Worm (Caenorhabditis elegans) whole organism, L1 larva: Measurements from ENCODE around the gene C17F4.12.
A peak's percentile ranks its signal among the peaks of the same experiment; 100 is the strongest.

Source experiments
- C04F5.9 ChIP-seq: sonication (generic microtip); optimal IDR thresholded peaks from 2 replicates; lab custom pipeline; 2016; ENCODE audit warnings: missing genetic modification characterization, missing compliant biosample characterization
- C16A3.4 ChIP-seq: fragments of 150-350 bp; optimal IDR thresholded peaks from 2 replicates; lab custom pipeline; 2014; ENCODE audit warnings: missing biosample characterization, missing genetic modification characterization
- alr-1 ChIP-seq: fragments of 200-800 bp; sonication (Bioruptor generic); optimal IDR thresholded peaks from 2 replicates; lab custom pipeline; 2018; ENCODE audit warnings: borderline replicate concordance, mild to moderate bottlenecking, missing genetic modification characterization, missing compliant biosample characterization
- blmp-1 ChIP-seq: fragments of 150-350 bp; optimal IDR thresholded peaks from 2 replicates; lab custom pipeline; 2014; ENCODE audit warnings: missing biosample characterization, missing genetic modification characterization
- ceh-63 ChIP-seq: fragments of 200-800 bp; sonication (Bioruptor generic); optimal IDR thresholded peaks from 2 replicates; lab custom pipeline; 2018; ENCODE audit warnings: mild to moderate bottlenecking, missing genetic modification characterization, missing compliant biosample characterization
- ces-1 ChIP-seq: fragments of 150-350 bp; optimal IDR thresholded peaks from 2 replicates; lab custom pipeline; 2014; ENCODE audit warnings: missing biosample characterization, missing genetic modification reagents, missing genetic modification characterization
- dpl-1 ChIP-seq, 3 experiments: fragments of 150-350 bp in 2 of 3; sonication (generic microtip) in 1 of 3; optimal IDR thresholded peaks; 2 replicates each; lab custom pipeline; 2014 to 2017; ENCODE audit warnings: missing biosample characterization in 3 of 3, missing genetic modification characterization in 3 of 3, missing genetic modification reagents in 3 of 3
- dsc-1 ChIP-seq: sonication (generic microtip); optimal IDR thresholded peaks from 2 replicates; lab custom pipeline; 2016; ENCODE audit warnings: mild to moderate bottlenecking, missing genetic modification characterization, missing compliant biosample characterization
- egl-13 ChIP-seq: sonication (generic microtip); optimal IDR thresholded peaks from 2 replicates; lab custom pipeline; 2016; ENCODE audit warnings: missing genotype, missing genetic modification reagents, missing genetic modification characterization, missing compliant biosample characterization
- elt-2 ChIP-seq: sonication (generic microtip); optimal IDR thresholded peaks from 2 replicates; lab custom pipeline; 2016; ENCODE audit warnings: missing genetic modification characterization, mild to moderate bottlenecking, inconsistent platforms, missing compliant biosample characterization, missing genetic modification reagents
- elt-3 ChIP-seq, 6 experiments: fragments of 150-350 bp in 1 of 6; sonication (generic microtip); optimal IDR thresholded peaks; 2 replicates each; lab custom pipeline; 2017 to 2018; ENCODE audit warnings: missing biosample characterization in 6 of 6, missing genetic modification characterization in 6 of 6, inconsistent platforms in 1 of 6
- ets-5 ChIP-seq: fragments of 200-800 bp; sonication (Bioruptor generic); IDR thresholded peaks from 2 replicates; pipeline ENCODE4 v1.3.6; 2022; ENCODE audit warnings: missing genetic modification characterization, missing compliant biosample characterization
- fkh-10 ChIP-seq: sonication (generic microtip); optimal IDR thresholded peaks from 2 replicates; lab custom pipeline; 2017; ENCODE audit warnings: missing biosample characterization, missing genetic modification reagents, missing genetic modification characterization
- fkh-4 ChIP-seq: sonication (generic microtip); optimal IDR thresholded peaks from 2 replicates; lab custom pipeline; 2016; ENCODE audit warnings: missing compliant biosample characterization, missing genetic modification characterization, borderline replicate concordance
- hpl-2 ChIP-seq: fragments of 150-350 bp; optimal IDR thresholded peaks from 2 replicates; lab custom pipeline; 2014; ENCODE audit warnings: missing biosample characterization, missing genetic modification reagents, missing genetic modification characterization
- jun-1 ChIP-seq: fragments of 150-350 bp; optimal IDR thresholded peaks from 2 replicates; lab custom pipeline; 2014; ENCODE audit warnings: missing biosample characterization, missing genetic modification reagents, missing genetic modification characterization
- lin-13 ChIP-seq: fragments of 150-350 bp; optimal IDR thresholded peaks from 2 replicates; lab custom pipeline; 2014; ENCODE audit warnings: missing biosample characterization, missing genetic modification reagents, missing genetic modification characterization
- lin-14 ChIP-seq: fragments of 200-800 bp; sonication (Bioruptor generic); optimal IDR thresholded peaks from 2 replicates; lab custom pipeline; 2018; ENCODE audit warnings: mild to moderate bottlenecking, missing genetic modification characterization, moderate library complexity, missing compliant biosample characterization
- lin-35 ChIP-seq, 2 experiments: fragments of 150-350 bp; optimal IDR thresholded peaks; 2 replicates each; lab custom pipeline; 2014; ENCODE audit warnings: missing biosample characterization in 2 of 2, missing genetic modification characterization in 2 of 2, missing genetic modification reagents in 2 of 2
- mab-9 ChIP-seq: fragments of 200-800 bp; sonication (Bioruptor generic); IDR thresholded peaks from 2 replicates; pipeline ENCODE4 v1.3.6; 2022; ENCODE audit warnings: missing genetic modification reagents, missing genetic modification characterization, missing compliant biosample characterization
- mep-1 ChIP-seq: fragments of 150-350 bp; optimal IDR thresholded peaks from 2 replicates; lab custom pipeline; 2014; ENCODE audit warnings: missing biosample characterization, missing genetic modification characterization
- nhr-237 ChIP-seq: fragments of 150-350 bp; optimal IDR thresholded peaks from 2 replicates; lab custom pipeline; 2014; ENCODE audit warnings: missing biosample characterization, missing genetic modification characterization
- nhr-71 ChIP-seq: sonication (generic microtip); optimal IDR thresholded peaks from 2 replicates; lab custom pipeline; 2016; ENCODE audit warnings: mild to moderate bottlenecking, missing genetic modification characterization, moderate library complexity, missing compliant biosample characterization
- nhr-85 ChIP-seq: sonication (generic microtip); peaks from one replicate; lab custom pipeline; 2016; ENCODE audit warnings: missing genetic modification characterization, inconsistent platforms, missing compliant biosample characterization
- nhr-90 ChIP-seq: sonication (generic microtip); optimal IDR thresholded peaks from 2 replicates; lab custom pipeline; 2016; ENCODE audit warnings: mild to moderate bottlenecking, missing genetic modification characterization, missing compliant biosample characterization; ENCODE audit not compliant: poor library complexity
- pax-3 ChIP-seq: fragments of 200-800 bp; sonication (Bioruptor generic); optimal IDR thresholded peaks from 2 replicates; lab custom pipeline; 2018; ENCODE audit warnings: mild to moderate bottlenecking, missing genetic modification characterization, moderate library complexity, missing compliant biosample characterization
- pqm-1 ChIP-seq: sonication (generic microtip); optimal IDR thresholded peaks from 3 replicates; lab custom pipeline; 2017; ENCODE audit warnings: missing biosample characterization, missing genetic modification characterization
- skn-1 ChIP-seq: fragments of 150-350 bp; optimal IDR thresholded peaks from 2 replicates; lab custom pipeline; 2014; ENCODE audit warnings: missing biosample characterization, missing genetic modification characterization
- snpc-4 ChIP-seq: fragments of 150-350 bp; optimal IDR thresholded peaks from 2 replicates; lab custom pipeline; 2014; ENCODE audit warnings: missing biosample characterization, missing genetic modification characterization
- snu-23 ChIP-seq: sonication (generic microtip); optimal IDR thresholded peaks from 2 replicates; lab custom pipeline; 2016; ENCODE audit warnings: missing genetic modification characterization, missing compliant biosample characterization
- sup-37 ChIP-seq: fragments of 200-800 bp; sonication (Bioruptor generic); optimal IDR thresholded peaks from 2 replicates; lab custom pipeline; 2018; ENCODE audit warnings: mild to moderate bottlenecking, missing genetic modification characterization, missing compliant biosample characterization
- tbx-2 ChIP-seq: sonication (generic microtip); optimal IDR thresholded peaks from 2 replicates; lab custom pipeline; 2016; ENCODE audit warnings: missing genetic modification characterization, missing compliant biosample characterization
- tlp-1 ChIP-seq: fragments of 150-350 bp; optimal IDR thresholded peaks from 2 replicates; lab custom pipeline; 2014; ENCODE audit warnings: missing biosample characterization, missing genetic modification characterization
- unc-130 ChIP-seq: fragments of 150-350 bp; optimal IDR thresholded peaks from 2 replicates; lab custom pipeline; 2017; ENCODE audit warnings: missing biosample characterization, missing genetic modification characterization, inconsistent platforms
- unc-30 ChIP-seq: sonication (generic microtip); optimal IDR thresholded peaks from 2 replicates; lab custom pipeline; 2017; ENCODE audit warnings: missing biosample characterization, missing genetic modification characterization

The C17F4.12 gene

ce11 chrII:3247556-3247955 is 3.6 kb upstream of the C17F4.12 start:
- TF ChIP-seq mep-1 (tag; lab: Kevin White, UChicago) (no peak), alr-1 (tag; lab: Kevin White, UChicago) (no peak), nhr-71 (no peak)

- TF ChIP-seq pqm-1 (tag; lab: Kevin White, UChicago) = peak; percentile 62
- TF ChIP-seq lin-35 (GFP tag; optimal IDR thresholded peaks at IDR 0.05; lab: Kevin White, UChicago) = peak in 1 of 2 experiments; percentile 34
- TF ChIP-seq C16A3.4 (tag; lab: Kevin White, UChicago) = no peak
- TF ChIP-seq mab-9 (GFP tag; lab: Robert Waterston, UW) = no peak
- no peak for TF ChIP-seq lin-13
- TF ChIP-seq elt-2 (tag; lab: Kevin White, UChicago) = peak; percentile 98
- TF ChIP-seq tlp-1 (tag; lab: Kevin White, UChicago) = peak; percentile 69
- peak; percentile 37 for TF ChIP-seq nhr-90 (tag; lab: Kevin White, UChicago)
- peak; percentile 38 for TF ChIP-seq jun-1 (tag; lab: Kevin White, UChicago)
- TF ChIP-seq ceh-63 = no peak
These were observed 1.9 kb upstream of the C17F4.12 start, which contains the start of gene C17F4.7 for ce11 chrII:3245836-3246235. TSS of gene C17F4.7 (minus strand) at chrII:3246015.

- TF ChIP-seq ets-5 (no peak), lin-14 (GFP tag; lab: Kevin White, UChicago) (no peak), C04F5.9 (tag; lab: Kevin White, UChicago) (no peak), dpl-1 (GFP tag; optimal IDR thresholded peaks at IDR 0.05; lab: Kevin White, UChicago) (no peak), nhr-237 (tag; lab: Kevin White, UChicago) (no peak), ces-1 (no peak), unc-30 (tag; lab: Kevin White, UChicago) (no peak), unc-130 (tag; lab: Kevin White, UChicago) (no peak), jun-1 (tag; lab: Kevin White, UChicago) (no peak), fkh-4 (tag; lab: Kevin White, UChicago) (no peak)
These were observed 788 bp upstream of the C17F4.12 start for ce11 chrII:3244758-3245157.

ce11 chrII:3241842-3242241 is 2.1 kb downstream of the C17F4.12 start:
- TF ChIP-seq alr-1 (tag; lab: Kevin White, UChicago) (no peak), snu-23 (GFP tag; lab: Kevin White, UChicago) (no peak), egl-13 (tag; lab: Kevin White, UChicago) (no peak), snpc-4 (tag; lab: Kevin White, UChicago) (no peak), skn-1 (tag; lab: Kevin White, UChicago) (no peak), pax-3 (no peak), fkh-10 (GFP tag; lab: Kevin White, UChicago) (no peak), tbx-2 (tag; lab: Kevin White, UChicago) (no peak), nhr-85 (no peak), nhr-237 (tag; lab: Kevin White, UChicago) (no peak), elt-3 (tag; optimal IDR thresholded peaks at IDR 0.05; lab: Kevin White, UChicago) (peak in 2 of 6 experiments; percentile 50 to 77), blmp-1 (tag; lab: Kevin White, UChicago) (peak; percentile 99), dsc-1 (tag; lab: Kevin White, UChicago) (no peak), elt-2 (tag; lab: Kevin White, UChicago) (no peak)

- TF ChIP-seq mab-9 (GFP tag; lab: Robert Waterston, UW) (no peak), hpl-2 (GFP tag; lab: Kevin White, UChicago) (no peak), sup-37 (GFP tag; lab: Kevin White, UChicago) (no peak), blmp-1 (tag; lab: Kevin White, UChicago) (peak; percentile 87)
These were observed 3.8 kb downstream of the C17F4.12 start, which contains the start of gene C17F4.3 for ce11 chrII:3240207-3240606. TSS of gene C17F4.3 (plus strand) at chrII:3240507.
